Worm (Caenorhabditis elegans) whole organism, young adult: ENCODE data around the gene C34C12.7.
A peak's percentile ranks its signal among the peaks of the same experiment; 100 is the strongest.

Source experiments
- F37B4.10 ChIP-seq: fragments of 200-800 bp; sonication (Bioruptor generic); IDR thresholded peaks from 2 replicates; pipeline ENCODE4 v1.3.6; 2022; ENCODE audit warnings: missing genetic modification characterization, missing compliant biosample characterization
- K11D2.4 ChIP-seq: fragments of 200-800 bp; sonication (Bioruptor generic); IDR thresholded peaks from 2 replicates; pipeline ENCODE4 v1.3.6; 2022; ENCODE audit warnings: missing genetic modification reagents, missing genetic modification characterization, missing compliant biosample characterization
- K12H6.12 ChIP-seq: fragments of 200-800 bp; sonication (Bioruptor generic); optimal IDR thresholded peaks from 2 replicates; lab custom pipeline; 2018; ENCODE audit warnings: mild to moderate bottlenecking, missing genetic modification characterization, missing compliant biosample characterization
- T26A5.8 ChIP-seq: sonication (generic microtip); optimal IDR thresholded peaks from 2 replicates; lab custom pipeline; 2016; ENCODE audit warnings: missing genetic modification characterization, missing compliant biosample characterization
- Y56A3A.18 ChIP-seq: fragments of 200-800 bp; sonication (Bioruptor generic); IDR thresholded peaks from 2 replicates; pipeline ENCODE4 v1.3.6; 2022; ENCODE audit warnings: missing genetic modification reagents, missing genetic modification characterization, missing compliant biosample characterization
- ZK185.1 ChIP-seq: sonication (generic microtip); optimal IDR thresholded peaks from 2 replicates; lab custom pipeline; 2016; ENCODE audit warnings: mild to moderate bottlenecking, missing genetic modification characterization, missing compliant biosample characterization; ENCODE audit not compliant: poor library complexity, severe bottlenecking
- cebp-2 ChIP-seq: fragments of 200-800 bp; sonication (Bioruptor generic); IDR thresholded peaks from 2 replicates; pipeline ENCODE4 v1.3.6; 2022; ENCODE audit warnings: missing genetic modification characterization, missing compliant biosample characterization
- ceh-100 ChIP-seq: fragments of 200-800 bp; sonication (Bioruptor generic); IDR thresholded peaks from 2 replicates; pipeline ENCODE4 v1.3.6; 2022; ENCODE audit warnings: missing genetic modification reagents, missing genetic modification characterization, missing compliant biosample characterization
- ekl-4 ChIP-seq: fragments of 200-800 bp; sonication (Bioruptor generic); IDR thresholded peaks from 2 replicates; pipeline ENCODE4 v1.3.6; 2022; ENCODE audit warnings: missing genetic modification reagents, missing genetic modification characterization, missing compliant biosample characterization
- hlh-26 ChIP-seq: fragments of 200-800 bp; sonication (Bioruptor generic); conservative IDR thresholded peaks from 2 replicates; pipeline ENCODE4 v1.3.6; 2022; ENCODE audit warnings: missing genetic modification reagents, missing genetic modification characterization, missing compliant biosample characterization
- lin-40 ChIP-seq: sonication (generic microtip); optimal IDR thresholded peaks from 2 replicates; lab custom pipeline; 2016; ENCODE audit warnings: missing genetic modification characterization, mild to moderate bottlenecking, missing compliant biosample characterization, missing genotype, missing genetic modification reagents
- lsy-27 ChIP-seq: sonication (generic microtip); optimal IDR thresholded peaks from 2 replicates; lab custom pipeline; 2017; ENCODE audit warnings: missing genetic modification characterization, mild to moderate bottlenecking, missing compliant biosample characterization, antibody characterized with exemption, missing genotype, borderline replicate concordance; ENCODE audit not compliant: insufficient read depth
- madf-10 ChIP-seq: sonication (generic microtip); optimal IDR thresholded peaks from 2 replicates; lab custom pipeline; 2016; ENCODE audit warnings: mild to moderate bottlenecking, missing genetic modification characterization, missing compliant biosample characterization
- nhr-27 ChIP-seq: fragments of 200-800 bp; sonication (Bioruptor generic); optimal IDR thresholded peaks from 2 replicates; lab custom pipeline; 2018; ENCODE audit warnings: mild to moderate bottlenecking, missing genetic modification characterization, moderate library complexity, missing compliant biosample characterization
- nhr-80 ChIP-seq: sonication (generic microtip); optimal IDR thresholded peaks from 2 replicates; lab custom pipeline; 2016; ENCODE audit warnings: missing genetic modification characterization, missing compliant biosample characterization
- repo-1 ChIP-seq: sonication (generic microtip); optimal IDR thresholded peaks from 2 replicates; lab custom pipeline; 2017; ENCODE audit warnings: mild to moderate bottlenecking, missing genetic modification characterization, missing compliant biosample characterization
- rpc-1 ChIP-seq, 2 experiments: fragments of 150-350 bp in 1 of 2; sonication (generic microtip) in 1 of 2; optimal IDR thresholded peaks; 2 replicates each; lab custom pipeline; 2014 to 2018; ENCODE audit warnings: missing biosample characterization in 1 of 2, missing genetic modification characterization in 1 of 2, missing genetic modification reagents in 1 of 2, missing genotype in 1 of 2
- snpc-4 ChIP-seq, 5 experiments: fragments of 150-350 bp in 1 of 5; sonication (generic microtip) in 4 of 5; optimal IDR thresholded peaks; 2 replicates each; lab custom pipeline; 2014 to 2018; ENCODE audit warnings: missing genetic modification characterization in 5 of 5, missing biosample characterization in 3 of 5, antibody characterized with exemption in 2 of 5, mild to moderate bottlenecking in 2 of 5, missing compliant biosample characterization in 2 of 5, missing genotype in 2 of 5, moderate library complexity in 2 of 5, missing genetic modification reagents in 1 of 5
- somi-1 ChIP-seq: fragments of 200-800 bp; sonication (Bioruptor generic); optimal IDR thresholded peaks from 2 replicates; lab custom pipeline; 2018; ENCODE audit warnings: mild to moderate bottlenecking, missing genetic modification characterization, missing compliant biosample characterization
- zfh-2 ChIP-seq: fragments of 200-800 bp; sonication (Bioruptor generic); conservative IDR thresholded peaks from 2 replicates; pipeline ENCODE4 v1.3.6; 2022; ENCODE audit warnings: missing genetic modification reagents, missing genetic modification characterization, missing compliant biosample characterization
- zim-3 ChIP-seq: sonication (generic microtip); optimal IDR thresholded peaks from 2 replicates; lab custom pipeline; 2017; ENCODE audit warnings: mild to moderate bottlenecking, missing genetic modification characterization, moderate library complexity, missing compliant biosample characterization
- ztf-18 ChIP-seq: sonication (generic microtip); optimal IDR thresholded peaks from 2 replicates; lab custom pipeline; 2016; ENCODE audit warnings: missing genotype, mild to moderate bottlenecking, missing genetic modification characterization, missing compliant biosample characterization
- ztf-28 ChIP-seq: fragments of 200-800 bp; sonication (Bioruptor generic); IDR thresholded peaks from 2 replicates; pipeline ENCODE4 v1.3.6; 2022; ENCODE audit warnings: missing genetic modification reagents, missing genetic modification characterization, missing compliant biosample characterization
- ztf-3 ChIP-seq: fragments of 200-800 bp; sonication (Bioruptor generic); optimal IDR thresholded peaks from 2 replicates; lab custom pipeline; 2018; ENCODE audit warnings: mild to moderate bottlenecking, missing genetic modification characterization, missing compliant biosample characterization

C34C12.7 gene

DNA sequence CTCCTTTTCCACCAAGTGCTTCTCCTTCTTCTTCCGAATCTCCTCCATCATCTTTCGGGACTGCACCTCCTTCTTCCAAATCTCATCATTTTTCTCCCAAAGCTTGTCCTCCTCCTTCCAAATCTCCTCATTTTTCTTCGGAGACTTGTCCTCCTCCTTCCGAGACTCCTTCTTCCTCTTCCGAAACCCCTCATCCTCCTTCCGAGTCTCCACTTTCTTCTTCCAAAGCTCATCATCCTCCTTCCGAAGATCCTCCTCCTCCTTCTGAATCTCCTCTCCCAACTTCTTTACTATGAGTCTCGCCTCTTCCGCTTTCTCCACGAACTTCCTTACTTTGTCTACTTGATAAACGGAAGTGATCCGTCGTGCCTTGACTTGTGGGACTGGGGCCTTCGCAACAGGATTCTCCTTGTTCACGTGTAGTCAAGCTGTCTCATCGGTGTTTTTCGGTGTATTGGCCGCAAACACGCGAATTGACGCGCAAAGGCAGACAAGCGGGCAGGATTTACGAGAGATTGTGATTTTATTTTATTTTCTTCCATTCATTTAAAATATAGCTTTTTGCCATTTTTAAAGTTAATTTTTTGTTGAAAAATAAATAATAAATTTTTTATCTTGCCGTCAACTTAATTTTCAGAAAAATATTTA is 35.5 kb downstream of the C34C12.7 start, which contains the start of the genes K01A11.3 and C34C12.12:
Gene K01A11.3 (minus strand): TSS at position 51 of the 648 bp plus-strand sequence.
Gene C34C12.12 (plus strand): TSS at position 632 of the 648 bp plus-strand sequence.
- TF ChIP-seq zfh-2 (GFP tag; lab: Robert Waterston, UW) (0 out of 2 replicates have a peak, but pooled peaks have one; percentile 21), F37B4.10 (GFP tag; lab: Robert Waterston, UW) (0 out of 2 replicates have a peak, but pooled peaks have one; percentile 27), snpc-4 (GFP tag; optimal IDR thresholded peaks at IDR 0.05; lab: Kevin White, UChicago) (no peak), snpc-4 (tag; optimal IDR thresholded peaks at IDR 0.05; lab: Kevin White, UChicago) (no peak)

DNA sequence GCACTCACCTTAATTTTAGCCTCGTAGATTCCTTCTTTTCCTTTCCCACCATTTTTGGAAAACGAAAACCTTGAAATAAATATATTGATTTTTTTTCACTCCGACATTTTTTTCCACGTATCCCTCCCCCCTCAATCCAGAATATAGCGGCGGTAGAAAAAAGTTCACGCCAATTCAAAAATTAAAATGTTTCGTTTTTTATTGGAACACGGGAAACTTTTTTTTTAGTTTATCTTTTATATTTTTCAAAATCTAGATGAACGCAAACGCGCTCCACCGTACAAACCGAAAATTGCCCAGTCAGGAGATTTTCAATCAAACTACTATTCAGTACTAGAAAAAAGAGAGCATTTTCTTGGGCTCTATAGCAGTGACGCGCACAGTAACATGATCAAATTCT is 44.0 kb downstream of the C34C12.7 start, which contains the start of gene spe-41:
Gene spe-41 (minus strand): TSS at position 72 of the 400 bp plus-strand sequence.
- no peak for TF ChIP-seq lsy-27 (tag; lab: Kevin White, UChicago)
- no peak for TF ChIP-seq ZK185.1
- TF ChIP-seq hlh-26 = no peak
- TF ChIP-seq ztf-3 (GFP tag; lab: Kevin White, UChicago) = no peak
- no peak for TF ChIP-seq nhr-27 (tag; lab: Kevin White, UChicago)
- TF ChIP-seq ztf-28 (GFP tag; lab: Robert Waterston, UW) = no peak
- TF ChIP-seq K11D2.4 (GFP tag; lab: Robert Waterston, UW) = no peak
- no peak for TF ChIP-seq cebp-2 (GFP tag; lab: Robert Waterston, UW)
- TF ChIP-seq F37B4.10 (GFP tag; lab: Robert Waterston, UW) = no peak
- no peak for TF ChIP-seq nhr-80 (tag; lab: Kevin White, UChicago)
- TF ChIP-seq somi-1 = no peak
- TF ChIP-seq rpc-1 (optimal IDR thresholded peaks at IDR 0.05; lab: Kevin White, UChicago) = no peak
- no peak for TF ChIP-seq rpc-1 (tag; optimal IDR thresholded peaks at IDR 0.05; lab: Kevin White, UChicago)
- TF ChIP-seq repo-1 (tag; lab: Kevin White, UChicago) = no peak
- TF ChIP-seq K12H6.12 (tag; lab: Kevin White, UChicago) = no peak
- no peak for TF ChIP-seq zim-3 (tag; lab: Kevin White, UChicago)
- no peak for TF ChIP-seq ekl-4 (GFP tag; lab: Robert Waterston, UW)
- TF ChIP-seq ztf-18 = no peak
- no peak for TF ChIP-seq T26A5.8 (tag; lab: Kevin White, UChicago)

ce11 chrIII:3437139-3437538 is 51.0 kb downstream of the C34C12.7 start:
- TF ChIP-seq madf-10 (tag; lab: Kevin White, UChicago) (no peak), Y56A3A.18 (no peak)

DNA sequence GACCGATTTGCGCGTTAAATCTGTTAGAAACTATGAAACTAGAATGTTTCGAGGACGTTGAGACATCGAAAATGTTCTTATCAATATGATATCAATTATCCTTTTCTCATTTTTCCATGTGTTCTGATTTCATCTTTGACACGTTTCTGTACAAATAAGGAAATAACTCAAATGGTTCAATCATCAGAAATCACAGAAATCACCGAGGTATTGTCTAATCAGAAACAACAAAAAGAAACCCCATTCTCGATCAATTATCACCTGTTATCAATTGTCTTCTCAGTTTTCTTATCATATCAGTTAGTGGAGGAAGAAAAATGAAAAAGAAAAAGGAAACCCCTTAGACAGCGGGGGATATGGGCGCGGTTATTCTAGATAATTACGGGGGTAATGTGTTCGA is 53.0 kb downstream of the C34C12.7 start:
- TF ChIP-seq lin-40 (tag; lab: Kevin White, UChicago) (peak; percentile 7), nhr-80 (tag; lab: Kevin White, UChicago) (peak; percentile 44), ceh-100 (GFP tag; lab: Robert Waterston, UW) (no peak)
- TF ChIP-seq, all 124 proteins: peak for 2
